Fruit fly (Drosophila melanogaster): ENCODE data around the gene mRpL47.

mRpL47 gene

dm6 chr3R:9504355-9504754 is 11.4 kb downstream of the mRpL47 start, which contains the start of gene CG8149 (continued):
- no peak for TF ChIP-seq Hr78 (GFP tag; optimal IDR thresholded peaks at IDR 0.05)
- no peak for TF ChIP-seq Hsf (GFP tag; optimal IDR thresholded peaks at IDR 0.05)
- no peak for TF ChIP-seq H2.0 (GFP tag; IDR thresholded peaks at IDR 0.05)
- peak; percentile 56 for TF ChIP-seq pita (GFP tag; optimal IDR thresholded peaks at IDR 0.05)
- no peak for TF ChIP-seq CG12744 (GFP tag; optimal IDR thresholded peaks at IDR 0.05)
- TF ChIP-seq CG32767 (GFP tag; IDR thresholded peaks at IDR 0.05) = peak; percentile 85
- no peak for TF ChIP-seq wor (GFP tag; IDR thresholded peaks at IDR 0.05)
- no peak for TF ChIP-seq pfk (GFP tag; optimal IDR thresholded peaks at IDR 0.05)
- peak; percentile 98 for TF ChIP-seq CG13287 (GFP tag; IDR thresholded peaks at IDR 0.05; ENCODE audit: partially characterized antibody)
- TF ChIP-seq CG6765 (GFP tag; optimal IDR thresholded peaks at IDR 0.05) = no peak
- peak; percentile 19 for TF ChIP-seq CG7745 (tag; optimal IDR thresholded peaks at IDR 0.05)
- no peak for TF ChIP-seq otp (GFP tag; IDR thresholded peaks at IDR 0.05)
- no peak for TF ChIP-seq pan (optimal IDR thresholded peaks at IDR 0.05)
- TF ChIP-seq pan (GFP tag; optimal IDR thresholded peaks at IDR 0.05 in 1 of 2, IDR thresholded peaks at IDR 0.05 in 1 of 2) = no peak
- TF ChIP-seq Dfd (GFP tag; optimal IDR thresholded peaks at IDR 0.05) = no peak
- no peak for TF ChIP-seq org-1 (GFP tag; optimal IDR thresholded peaks at IDR 0.05)
- no peak for TF ChIP-seq CG8359 (GFP tag; optimal IDR thresholded peaks at IDR 0.05; ENCODE audit: borderline replicate concordance)
- TF ChIP-seq CG18262 (tag; optimal IDR thresholded peaks at IDR 0.05) = peak; percentile 27
- no peak for TF ChIP-seq ems (GFP tag; optimal IDR thresholded peaks at IDR 0.05)
- TF ChIP-seq ac (GFP tag; optimal IDR thresholded peaks at IDR 0.05) = no peak
- TF ChIP-seq CG11093 (GFP tag; IDR thresholded peaks at IDR 0.05) = no peak
- TF ChIP-seq Max (GFP tag; optimal IDR thresholded peaks at IDR 0.05) = peak; percentile 40
- TF ChIP-seq CG14667 (GFP tag; IDR thresholded peaks at IDR 0.05) = no peak
- TF ChIP-seq CG11456 (GFP tag; IDR thresholded peaks at IDR 0.05) = no peak
- TF ChIP-seq yki (optimal IDR thresholded peaks at IDR 0.05) = no peak
- no peak for TF ChIP-seq HLH3B (GFP tag; IDR thresholded peaks at IDR 0.05)
- peak; percentile 36; the same call in 1 of the 2 replicates for TF ChIP-seq sob (GFP tag; IDR thresholded peaks at IDR 0.05)
- no peak for TF ChIP-seq CG16779 (GFP tag; IDR thresholded peaks at IDR 0.05)
- TF ChIP-seq sqz (GFP tag; optimal IDR thresholded peaks at IDR 0.05) = no peak
- TF ChIP-seq hkb (optimal IDR thresholded peaks at IDR 0.05) = no peak
- TF ChIP-seq hkb (GFP tag; IDR thresholded peaks at IDR 0.05) = no peak
- no peak for TF ChIP-seq dan (GFP tag; IDR thresholded peaks at IDR 0.05)
- no peak for TF ChIP-seq CG17359 (tag; optimal IDR thresholded peaks at IDR 0.05)
- no peak for TF ChIP-seq maf-S (GFP tag; optimal IDR thresholded peaks at IDR 0.05)
- no peak for TF ChIP-seq CG4854 (GFP tag; optimal IDR thresholded peaks at IDR 0.05)
- no peak for TF ChIP-seq CG10959 (GFP tag; IDR thresholded peaks at IDR 0.05)
- TF ChIP-seq Atf-2 (GFP tag; optimal IDR thresholded peaks at IDR 0.05) = no peak
- no peak for TF ChIP-seq Mad (GFP tag; optimal IDR thresholded peaks at IDR 0.05)
- peak; percentile 5 for TF ChIP-seq lilli (GFP tag; optimal IDR thresholded peaks at IDR 0.05)
- TF ChIP-seq shn (GFP tag; optimal IDR thresholded peaks at IDR 0.05) = no peak
- TF ChIP-seq chm (GFP tag; IDR thresholded peaks at IDR 0.05) = no peak
- no peak for TF ChIP-seq Dbx (GFP tag; IDR thresholded peaks at IDR 0.05)
- TF ChIP-seq CG17912 (GFP tag; optimal IDR thresholded peaks at IDR 0.05) = no peak
- no peak for TF ChIP-seq dysf (GFP tag; IDR thresholded peaks at IDR 0.05)
- no peak for TF ChIP-seq Six4 (GFP tag; optimal IDR thresholded peaks at IDR 0.05)
- TF ChIP-seq CG10431 (GFP tag; optimal IDR thresholded peaks at IDR 0.05) = no peak
- TF ChIP-seq Ets97D (GFP tag; optimal IDR thresholded peaks at IDR 0.05) = peak; percentile 66
- no peak for TF ChIP-seq HLHmδ (GFP tag; optimal IDR thresholded peaks at IDR 0.05)
- TF ChIP-seq CG15601 (tag; optimal IDR thresholded peaks at IDR 0.05) = peak; percentile 54
- TF ChIP-seq CoRest (tag; optimal IDR thresholded peaks at IDR 0.05) = peak; percentile 52
- TF ChIP-seq CG10209 (GFP tag; optimal IDR thresholded peaks at IDR 0.05) = no peak
- peak; percentile 73 for TF ChIP-seq CG15514 (GFP tag; optimal IDR thresholded peaks at IDR 0.05)
- TF ChIP-seq crp (GFP tag; optimal IDR thresholded peaks at IDR 0.05) = no peak
